Fruit fly (Drosophila melanogaster): ENCODE data around the gene CG34367.

The CG34367 gene

DNA sequence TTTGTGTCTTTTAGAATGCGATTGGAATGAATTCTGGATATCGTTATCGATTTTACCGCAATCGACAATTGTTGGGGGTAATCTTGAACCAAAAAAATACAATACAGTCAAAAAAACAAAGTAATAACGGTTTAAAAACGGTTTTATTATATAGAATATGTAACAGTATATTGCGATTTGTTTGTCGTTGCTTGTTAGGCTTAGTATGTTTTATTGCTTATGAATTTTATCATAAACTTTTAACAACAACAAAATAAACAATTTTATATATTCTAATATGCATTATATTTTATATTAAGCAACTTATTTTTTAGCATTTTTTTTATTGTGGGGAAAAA, 53.9 kb downstream of the CG34367 start, which contains the start of gene CYLD (continued):
- no peak for TF ChIP-seq Atf-2 (GFP tag; optimal IDR thresholded peaks at IDR 0.05)
- TF ChIP-seq CG12769 (tag; optimal IDR thresholded peaks at IDR 0.05) = peak; percentile 64
- no peak; the same call in 2 of the 3 replicates for TF ChIP-seq ase (GFP tag; IDR thresholded peaks at IDR 0.05)
- no peak for TF ChIP-seq CG32767 (GFP tag; IDR thresholded peaks at IDR 0.05)
- TF ChIP-seq Awh (GFP tag; IDR thresholded peaks at IDR 0.05) = no peak
- no peak for TF ChIP-seq CG7372 (GFP tag; IDR thresholded peaks at IDR 0.05)
- TF ChIP-seq ab (GFP tag; optimal IDR thresholded peaks at IDR 0.05) = no peak
- TF ChIP-seq kah (GFP tag; optimal IDR thresholded peaks at IDR 0.05) = no peak
- TF ChIP-seq Sox100B (GFP tag; optimal IDR thresholded peaks at IDR 0.05) = peak; percentile 57
- no peak for TF ChIP-seq CG7963 (GFP tag; IDR thresholded peaks at IDR 0.05; ENCODE audit: partially characterized antibody)
- no peak for TF ChIP-seq CkIIα-i1 (GFP tag; IDR thresholded peaks at IDR 0.05)
- no peak for TF ChIP-seq CG4404 (GFP tag; IDR thresholded peaks at IDR 0.05)
- TF ChIP-seq NC2α (GFP tag; optimal IDR thresholded peaks at IDR 0.05) = no peak
- no peak for TF ChIP-seq CG11085 (GFP tag; IDR thresholded peaks at IDR 0.05)
- TF ChIP-seq ssp (GFP tag; IDR thresholded peaks at IDR 0.05) = no peak
- peak; percentile 56 for TF ChIP-seq tio (GFP tag; optimal IDR thresholded peaks at IDR 0.05)
- no peak for TF ChIP-seq CG4282 (GFP tag; optimal IDR thresholded peaks at IDR 0.05)
- peak; percentile 58; the same call in 1 of the 4 replicates for TF ChIP-seq Dll (GFP tag; IDR thresholded peaks at IDR 0.05; ENCODE audit: partially characterized antibody)
- no peak for TF ChIP-seq CG14667 (GFP tag; IDR thresholded peaks at IDR 0.05)
- no peak for TF ChIP-seq psq (GFP tag; optimal IDR thresholded peaks at IDR 0.05)
- TF ChIP-seq Camta (GFP tag; optimal IDR thresholded peaks at IDR 0.05) = peak; percentile 5
- peak; percentile 77 for TF ChIP-seq az2 (GFP tag; optimal IDR thresholded peaks at IDR 0.05)
- TF ChIP-seq ato (GFP tag; IDR thresholded peaks at IDR 0.05; ENCODE audit: partially characterized antibody) = no peak
- peak; percentile 76 for TF ChIP-seq Meics (GFP tag; optimal IDR thresholded peaks at IDR 0.05)
- TF ChIP-seq CG10979 (tag; optimal IDR thresholded peaks at IDR 0.05) = peak; percentile 72
- TF ChIP-seq sens-2 (GFP tag; IDR thresholded peaks at IDR 0.05) = no peak
- peak; percentile 44; the same call in 1 of the 2 replicates for TF ChIP-seq CG1024 (GFP tag; IDR thresholded peaks at IDR 0.05)
- TF ChIP-seq Eip74EF (GFP tag; optimal IDR thresholded peaks at IDR 0.05) = peak in 1 of 2 experiments; percentile 64
- peak; percentile 58 for TF ChIP-seq CG13894 (tag; optimal IDR thresholded peaks at IDR 0.05)
- no peak for TF ChIP-seq Optix (GFP tag; IDR thresholded peaks at IDR 0.05)
- TF ChIP-seq Fer3 (tag; optimal IDR thresholded peaks at IDR 0.05) = peak; percentile 75
- no peak for TF ChIP-seq lab (GFP tag; optimal IDR thresholded peaks at IDR 0.05)
- TF ChIP-seq dm (GFP tag; optimal IDR thresholded peaks at IDR 0.05) = no peak
- TF ChIP-seq CG15011 (GFP tag; optimal IDR thresholded peaks at IDR 0.05) = peak; percentile 16
- no peak for TF ChIP-seq eyg (GFP tag; optimal IDR thresholded peaks at IDR 0.05)
- TF ChIP-seq CG2199 (GFP tag; IDR thresholded peaks at IDR 0.05) = no peak
- no peak for TF ChIP-seq Myb (GFP tag; optimal IDR thresholded peaks at IDR 0.05)
- no peak for TF ChIP-seq NFAT (GFP tag; IDR thresholded peaks at IDR 0.05)
- no peak for TF ChIP-seq Hr39 (optimal IDR thresholded peaks at IDR 0.05)
- peak; percentile 41; the same call in 1 of the 2 replicates for TF ChIP-seq CG10366 (GFP tag; IDR thresholded peaks at IDR 0.05)
- no peak for TF ChIP-seq chn (GFP tag; optimal IDR thresholded peaks at IDR 0.05)
- peak; percentile 65 for TF ChIP-seq Dref (GFP tag; IDR thresholded peaks at IDR 0.05)
- TF ChIP-seq aop (GFP tag; IDR thresholded peaks at IDR 0.05) = no peak
- peak in 1 of 2 experiments; percentile 83 for TF ChIP-seq bsh (GFP tag; optimal IDR thresholded peaks at IDR 0.05)
- TF ChIP-seq kni (GFP tag; optimal IDR thresholded peaks at IDR 0.05) = no peak
- no peak; the same call in 2 of the 3 replicates for TF ChIP-seq CG34422 (GFP tag; IDR thresholded peaks at IDR 0.05)
- no peak for TF ChIP-seq CG31224 (GFP tag; IDR thresholded peaks at IDR 0.05)
- peak; percentile 83; the same call in 1 of the 3 replicates for TF ChIP-seq ci (GFP tag; IDR thresholded peaks at IDR 0.05)
- TF ChIP-seq Ssrp (tag; optimal IDR thresholded peaks at IDR 0.05) = peak; percentile 63
- TF ChIP-seq cad (GFP tag; optimal IDR thresholded peaks at IDR 0.05) = no peak
- peak; percentile 41 for TF ChIP-seq CG12155 (GFP tag; optimal IDR thresholded peaks at IDR 0.05)
- TF ChIP-seq lbe (GFP tag; optimal IDR thresholded peaks at IDR 0.05) = no peak
- no peak for TF ChIP-seq CG16815 (GFP tag; optimal IDR thresholded peaks at IDR 0.05)

All from whole organism, embryonic.